ENCODE assay signal across 1 fruit fly cellular context in genomic region chr3L:3240597-3241367, dm6.
TF ChIP-seq lines count a peak whose summit lies in the region.

No protein-coding gene starts in this region.

TF ChIP-seq in whole organism, embryonic, 481 proteins besides CTCF, POLR2A, EP300 and RAD21 (continued from another document and continues in another):
- TF ChIP-seq CG11247 (GFP tag; IDR thresholded peaks at IDR 0.05; lab: Robert Waterston, UW): no peak
- TF ChIP-seq repo (GFP tag; optimal IDR thresholded peaks at IDR 0.05; lab: Kevin White, UChicago): no peak
- peak; percentile 48 for TF ChIP-seq CG12391 (tag; optimal IDR thresholded peaks at IDR 0.05; lab: Kevin White, UChicago)
- no peak for TF ChIP-seq CG11695 (GFP tag; IDR thresholded peaks at IDR 0.05; lab: Robert Waterston, UW)
- no peak for TF ChIP-seq gfzf (GFP tag; optimal IDR thresholded peaks at IDR 0.05; lab: Kevin White, UChicago)
- TF ChIP-seq pb (GFP tag; optimal IDR thresholded peaks at IDR 0.05; lab: Kevin White, UChicago): no peak
- no peak for TF ChIP-seq Ada2b (GFP tag; IDR thresholded peaks at IDR 0.05; lab: Robert Waterston, UW)
- TF ChIP-seq Dfd (GFP tag; optimal IDR thresholded peaks at IDR 0.05; lab: Kevin White, UChicago): no peak
- no peak for TF ChIP-seq Opbp (GFP tag; IDR thresholded peaks at IDR 0.05; lab: Robert Waterston, UW; ENCODE audit: partially characterized antibody)
- no peak for TF ChIP-seq fd3F (GFP tag; optimal IDR thresholded peaks at IDR 0.05; lab: Kevin White, UChicago)
- peak; percentile 38 for TF ChIP-seq fd96Cb (tag; optimal IDR thresholded peaks at IDR 0.05; lab: Kevin White, UChicago)
- TF ChIP-seq CG18619 (GFP tag; optimal IDR thresholded peaks at IDR 0.05; lab: Kevin White, UChicago): no peak
- no peak for TF ChIP-seq Bgb (GFP tag; IDR thresholded peaks at IDR 0.05; lab: Robert Waterston, UW; ENCODE audit: partially characterized antibody)
- no peak for TF ChIP-seq usp (GFP tag; optimal IDR thresholded peaks at IDR 0.05; lab: Kevin White, UChicago)
- no peak for TF ChIP-seq fd102C (GFP tag; optimal IDR thresholded peaks at IDR 0.05; lab: Kevin White, UChicago)
- no peak for TF ChIP-seq dan (GFP tag; IDR thresholded peaks at IDR 0.05; lab: Robert Waterston, UW)
- peak; percentile 6; the same call in 1 of the 2 replicates for TF ChIP-seq dimm (GFP tag; IDR thresholded peaks at IDR 0.05; lab: Robert Waterston, UW)
- TF ChIP-seq fd64A (GFP tag; optimal IDR thresholded peaks at IDR 0.05; lab: Kevin White, UChicago): no peak
- peak; percentile 56 for TF ChIP-seq Med (GFP tag; lab: Kevin White, UChicago)
- TF ChIP-seq CG10959 (GFP tag; IDR thresholded peaks at IDR 0.05; lab: Robert Waterston, UW): no peak
- no peak for TF ChIP-seq CG13624 (GFP tag; optimal IDR thresholded peaks at IDR 0.05; lab: Kevin White, UChicago)
- TF ChIP-seq vvl (GFP tag; IDR thresholded peaks at IDR 0.05; lab: Robert Waterston, UW): peak; percentile 26; the same call in 1 of the 2 replicates
- TF ChIP-seq Max (GFP tag; optimal IDR thresholded peaks at IDR 0.05; lab: Kevin White, UChicago): no peak
- no peak for TF ChIP-seq CG17802 (tag; optimal IDR thresholded peaks at IDR 0.05; lab: Kevin White, UChicago)
- no peak for TF ChIP-seq sr (GFP tag; IDR thresholded peaks at IDR 0.05; lab: Robert Waterston, UW)
- no peak for TF ChIP-seq caup (GFP tag; optimal IDR thresholded peaks at IDR 0.05; lab: Kevin White, UChicago; ENCODE audit: severe bottlenecking)
- no peak for TF ChIP-seq ap (GFP tag; IDR thresholded peaks at IDR 0.05; lab: Robert Waterston, UW)
- no peak for TF ChIP-seq jumu (GFP tag; optimal IDR thresholded peaks at IDR 0.05; lab: Kevin White, UChicago)
- TF ChIP-seq CG16813 (GFP tag; IDR thresholded peaks at IDR 0.05; lab: Robert Waterston, UW; ENCODE audit: partially characterized antibody): no peak
- TF ChIP-seq emc (GFP tag; optimal IDR thresholded peaks at IDR 0.05; lab: Kevin White, UChicago): no peak
- TF ChIP-seq bowl (GFP tag; IDR thresholded peaks at IDR 0.05; lab: Robert Waterston, UW): no peak
- no peak for TF ChIP-seq lab (GFP tag; optimal IDR thresholded peaks at IDR 0.05; lab: Kevin White, UChicago)
- no peak for TF ChIP-seq wdn (GFP tag; IDR thresholded peaks at IDR 0.05; lab: Robert Waterston, UW)
- no peak for TF ChIP-seq CG32772 (GFP tag; IDR thresholded peaks at IDR 0.05; lab: Robert Waterston, UW)
- TF ChIP-seq chm (GFP tag; IDR thresholded peaks at IDR 0.05; lab: Robert Waterston, UW): no peak
- no peak for TF ChIP-seq Atf-2 (GFP tag; optimal IDR thresholded peaks at IDR 0.05; lab: Kevin White, UChicago)
- no peak for TF ChIP-seq dati (GFP tag; IDR thresholded peaks at IDR 0.05; lab: Robert Waterston, UW)
- 0 out of 2 replicates have a peak, but pooled peaks have one; percentile 11 for TF ChIP-seq Ptx1 (GFP tag; IDR thresholded peaks at IDR 0.05; lab: Robert Waterston, UW)
- TF ChIP-seq CG12744 (GFP tag; optimal IDR thresholded peaks at IDR 0.05; lab: Kevin White, UChicago): no peak
- peak; percentile 53 for TF ChIP-seq CG17359 (tag; optimal IDR thresholded peaks at IDR 0.05; lab: Kevin White, UChicago)
- TF ChIP-seq tap (tag; optimal IDR thresholded peaks at IDR 0.05; lab: Kevin White, UChicago): peak; percentile 44
- TF ChIP-seq zen (tag; optimal IDR thresholded peaks at IDR 0.05; lab: Kevin White, UChicago): no peak
- peak; percentile 2 for TF ChIP-seq CG1603 (tag; optimal IDR thresholded peaks at IDR 0.05; lab: Kevin White, UChicago)
- no peak for TF ChIP-seq Spps (tag; optimal IDR thresholded peaks at IDR 0.05; lab: Kevin White, UChicago)
- TF ChIP-seq Pdp1 (GFP tag; optimal IDR thresholded peaks at IDR 0.05; lab: Kevin White, UChicago): no peak
- TF ChIP-seq Camta (GFP tag; optimal IDR thresholded peaks at IDR 0.05; lab: Kevin White, UChicago): no peak
- TF ChIP-seq gro (GFP tag; optimal IDR thresholded peaks at IDR 0.05; lab: Kevin White, UChicago): no peak
- TF ChIP-seq Six4 (GFP tag; optimal IDR thresholded peaks at IDR 0.05; lab: Kevin White, UChicago): no peak
- TF ChIP-seq pita (GFP tag; optimal IDR thresholded peaks at IDR 0.05; lab: Kevin White, UChicago): no peak
- TF ChIP-seq CG6175 (GFP tag; IDR thresholded peaks at IDR 0.05; lab: Robert Waterston, UW): no peak
- no peak for TF ChIP-seq lov (optimal IDR thresholded peaks at IDR 0.05; lab: Kevin White, UChicago)
- TF ChIP-seq lov (GFP tag; IDR thresholded peaks at IDR 0.05; lab: Robert Waterston, UW): no peak
- no peak for TF ChIP-seq B-H2 (GFP tag; optimal IDR thresholded peaks at IDR 0.05; lab: Kevin White, UChicago)
- no peak for TF ChIP-seq ash1 (GFP tag; optimal IDR thresholded peaks at IDR 0.05; lab: Kevin White, UChicago)
- TF ChIP-seq CG10565 (GFP tag; optimal IDR thresholded peaks at IDR 0.05; lab: Kevin White, UChicago): no peak
- TF ChIP-seq E2f1 (GFP tag; IDR thresholded peaks at IDR 0.05; lab: Robert Waterston, UW): no peak
- no peak for TF ChIP-seq CG13894 (tag; optimal IDR thresholded peaks at IDR 0.05; lab: Kevin White, UChicago)
- peak; percentile 5 for TF ChIP-seq CG10267 (tag; optimal IDR thresholded peaks at IDR 0.05; lab: Kevin White, UChicago)
- TF ChIP-seq Sry-β (GFP tag; optimal IDR thresholded peaks at IDR 0.05; lab: Kevin White, UChicago): no peak
- TF ChIP-seq CG5245 (GFP tag; optimal IDR thresholded peaks at IDR 0.05; lab: Kevin White, UChicago): no peak
- TF ChIP-seq CG11560 (tag; IDR thresholded peaks at IDR 0.05; lab: Robert Waterston, UW): no peak
- TF ChIP-seq Hr39 (optimal IDR thresholded peaks at IDR 0.05; lab: Kevin White, UChicago): no peak
- TF ChIP-seq Scr (GFP tag; IDR thresholded peaks at IDR 0.05; lab: Robert Waterston, UW; ENCODE audit: partially characterized antibody): no peak
- no peak for TF ChIP-seq Dp (GFP tag; optimal IDR thresholded peaks at IDR 0.05; lab: Kevin White, UChicago)
- no peak for TF ChIP-seq tin (GFP tag; optimal IDR thresholded peaks at IDR 0.05; lab: Kevin White, UChicago)
- TF ChIP-seq vfl (GFP tag; optimal IDR thresholded peaks at IDR 0.05; lab: Kevin White, UChicago): no peak
- no peak for TF ChIP-seq Usf (GFP tag; optimal IDR thresholded peaks at IDR 0.05; lab: Kevin White, UChicago)
- peak; percentile 49 for TF ChIP-seq CG15269 (tag; optimal IDR thresholded peaks at IDR 0.05; lab: Kevin White, UChicago)
- TF ChIP-seq Trl (optimal IDR thresholded peaks at IDR 0.05; lab: Kevin White, UChicago): no peak
- no peak for TF ChIP-seq Trl (GFP tag; optimal IDR thresholded peaks at IDR 0.05; lab: Kevin White, UChicago)
- no peak for TF ChIP-seq CG14014 (GFP tag; IDR thresholded peaks at IDR 0.05; lab: Robert Waterston, UW)
- TF ChIP-seq CG10366 (GFP tag; IDR thresholded peaks at IDR 0.05; lab: Robert Waterston, UW): peak; percentile 41; the same call in 1 of the 2 replicates
- TF ChIP-seq CG4820 (GFP tag; optimal IDR thresholded peaks at IDR 0.05; lab: Kevin White, UChicago): no peak
- TF ChIP-seq amos (GFP tag; IDR thresholded peaks at IDR 0.05; lab: Robert Waterston, UW; ENCODE audit: partially characterized antibody): no peak
- no peak for TF ChIP-seq CG5953 (GFP tag; IDR thresholded peaks at IDR 0.05; lab: Robert Waterston, UW)
- TF ChIP-seq gcm2 (GFP tag; optimal IDR thresholded peaks at IDR 0.05; lab: Kevin White, UChicago): no peak
- TF ChIP-seq Antp (GFP tag; optimal IDR thresholded peaks at IDR 0.05; lab: Kevin White, UChicago): no peak
- TF ChIP-seq Chrac-16 (GFP tag; optimal IDR thresholded peaks at IDR 0.05; lab: Kevin White, UChicago): no peak
- no peak for TF ChIP-seq HLHmδ (GFP tag; optimal IDR thresholded peaks at IDR 0.05; lab: Kevin White, UChicago)
- TF ChIP-seq B-H1 (GFP tag; IDR thresholded peaks at IDR 0.05; lab: Robert Waterston, UW): no peak
- no peak for TF ChIP-seq NfI (GFP tag; optimal IDR thresholded peaks at IDR 0.05; lab: Kevin White, UChicago)
- no peak for TF ChIP-seq esg (GFP tag; conservative IDR thresholded peaks at IDR 0.05; lab: Robert Waterston, UW)
- TF ChIP-seq Sox100B (GFP tag; optimal IDR thresholded peaks at IDR 0.05; lab: Kevin White, UChicago): peak; percentile 28
- TF ChIP-seq CG12942 (GFP tag; optimal IDR thresholded peaks at IDR 0.05; lab: Kevin White, UChicago): no peak
- no peak for TF ChIP-seq HHEX (GFP tag; optimal IDR thresholded peaks at IDR 0.05; lab: Kevin White, UChicago)
- TF ChIP-seq zfh1 (GFP tag; IDR thresholded peaks at IDR 0.05; lab: Robert Waterston, UW): no peak
- TF ChIP-seq ara (GFP tag; IDR thresholded peaks at IDR 0.05; lab: Robert Waterston, UW): no peak
- TF ChIP-seq Kr (GFP tag; optimal IDR thresholded peaks at IDR 0.05; lab: Kevin White, UChicago): no peak
- no peak for TF ChIP-seq CG15073 (GFP tag; optimal IDR thresholded peaks at IDR 0.05; lab: Kevin White, UChicago)
- no peak for TF ChIP-seq btn (GFP tag; optimal IDR thresholded peaks at IDR 0.05; lab: Kevin White, UChicago)
- no peak for TF ChIP-seq CG34224 (GFP tag; IDR thresholded peaks at IDR 0.05; lab: Robert Waterston, UW; ENCODE audit: partially characterized antibody)
- no peak for TF ChIP-seq CG15011 (GFP tag; optimal IDR thresholded peaks at IDR 0.05; lab: Kevin White, UChicago)
- TF ChIP-seq Myb (GFP tag; optimal IDR thresholded peaks at IDR 0.05; lab: Kevin White, UChicago): no peak
- no peak for TF ChIP-seq pfk (GFP tag; optimal IDR thresholded peaks at IDR 0.05; lab: Kevin White, UChicago)
- TF ChIP-seq ac (GFP tag; optimal IDR thresholded peaks at IDR 0.05; lab: Kevin White, UChicago): no peak
- no peak for TF ChIP-seq danr (GFP tag; IDR thresholded peaks at IDR 0.05; lab: Robert Waterston, UW)
- no peak for TF ChIP-seq mam (GFP tag; optimal IDR thresholded peaks at IDR 0.05; lab: Kevin White, UChicago)
- peak; percentile 30 for TF ChIP-seq CG2678 (tag; optimal IDR thresholded peaks at IDR 0.05; lab: Kevin White, UChicago)
- no peak for TF ChIP-seq bigmax (GFP tag; optimal IDR thresholded peaks at IDR 0.05; lab: Kevin White, UChicago)
- TF ChIP-seq ems (GFP tag; optimal IDR thresholded peaks at IDR 0.05; lab: Kevin White, UChicago): no peak
- no peak for TF ChIP-seq maf-S (GFP tag; optimal IDR thresholded peaks at IDR 0.05; lab: Kevin White, UChicago)
- no peak for TF ChIP-seq CG7271 (tag; optimal IDR thresholded peaks at IDR 0.05; lab: Kevin White, UChicago)
- TF ChIP-seq CG12071 (GFP tag; optimal IDR thresholded peaks at IDR 0.05; lab: Kevin White, UChicago): no peak
- no peak for TF ChIP-seq tx (GFP tag; optimal IDR thresholded peaks at IDR 0.05; lab: Kevin White, UChicago)
- no peak for TF ChIP-seq Lhr (GFP tag; optimal IDR thresholded peaks at IDR 0.05; lab: Kevin White, UChicago)
- TF ChIP-seq CG9797 (GFP tag; optimal IDR thresholded peaks at IDR 0.05; lab: Kevin White, UChicago): no peak
- TF ChIP-seq CG10979 (tag; optimal IDR thresholded peaks at IDR 0.05; lab: Kevin White, UChicago): peak; percentile 34
- no peak for TF ChIP-seq lilli (GFP tag; optimal IDR thresholded peaks at IDR 0.05; lab: Kevin White, UChicago)
- no peak for TF ChIP-seq Dip3 (GFP tag; optimal IDR thresholded peaks at IDR 0.05; lab: Kevin White, UChicago)
- no peak for TF ChIP-seq pho (GFP tag; optimal IDR thresholded peaks at IDR 0.05; lab: Kevin White, UChicago)
- TF ChIP-seq dmrt99B (tag; optimal IDR thresholded peaks at IDR 0.05; lab: Kevin White, UChicago): peak; percentile 77
- TF ChIP-seq CG9727 (GFP tag; optimal IDR thresholded peaks at IDR 0.05; lab: Kevin White, UChicago): no peak
- no peak for TF ChIP-seq CG12659 (GFP tag; optimal IDR thresholded peaks at IDR 0.05; lab: Kevin White, UChicago)
- TF ChIP-seq CG15514 (GFP tag; optimal IDR thresholded peaks at IDR 0.05; lab: Kevin White, UChicago): no peak
- TF ChIP-seq row (GFP tag; IDR thresholded peaks at IDR 0.05; lab: Robert Waterston, UW): peak; percentile 25; the same call in 2 of the 3 replicates
- peak; percentile 70 for TF ChIP-seq Sox102F (GFP tag; optimal IDR thresholded peaks at IDR 0.05; lab: Kevin White, UChicago)
- TF ChIP-seq CG1792 (GFP tag; optimal IDR thresholded peaks at IDR 0.05; lab: Kevin White, UChicago): no peak
- TF ChIP-seq ttk (GFP tag; IDR thresholded peaks at IDR 0.05; lab: Robert Waterston, UW): no peak
- no peak for TF ChIP-seq tio (GFP tag; optimal IDR thresholded peaks at IDR 0.05; lab: Kevin White, UChicago)
- TF ChIP-seq Ravus (GFP tag; IDR thresholded peaks at IDR 0.05; lab: Robert Waterston, UW): no peak
- no peak for TF ChIP-seq jigr1 (GFP tag; IDR thresholded peaks at IDR 0.05; lab: Robert Waterston, UW)
- TF ChIP-seq yki (optimal IDR thresholded peaks at IDR 0.05; lab: Kevin White, UChicago): no peak
- TF ChIP-seq twi (tag; optimal IDR thresholded peaks at IDR 0.05; lab: Kevin White, UChicago): peak; percentile 8
- no peak for TF ChIP-seq Optix (GFP tag; IDR thresholded peaks at IDR 0.05; lab: Robert Waterston, UW)
- no peak for TF ChIP-seq CG10321 (GFP tag; IDR thresholded peaks at IDR 0.05; lab: Robert Waterston, UW)
- 0 out of 2 replicates have a peak, but pooled peaks have one; percentile 30 for TF ChIP-seq seq (GFP tag; IDR thresholded peaks at IDR 0.05; lab: Robert Waterston, UW)
- TF ChIP-seq CG8924 (tag; optimal IDR thresholded peaks at IDR 0.05; lab: Kevin White, UChicago): peak; percentile 25
- TF ChIP-seq CG32532 (GFP tag; IDR thresholded peaks at IDR 0.05; lab: Robert Waterston, UW): no peak
- TF ChIP-seq CG7963 (GFP tag; IDR thresholded peaks at IDR 0.05; lab: Robert Waterston, UW; ENCODE audit: partially characterized antibody): no peak
- peak; percentile 25 for TF ChIP-seq Hr3 (GFP tag; optimal IDR thresholded peaks at IDR 0.05; lab: Kevin White, UChicago)
- no peak for TF ChIP-seq CG13287 (GFP tag; IDR thresholded peaks at IDR 0.05; lab: Robert Waterston, UW; ENCODE audit: partially characterized antibody)
- no peak for TF ChIP-seq CG7556 (GFP tag; optimal IDR thresholded peaks at IDR 0.05; lab: Kevin White, UChicago)
- TF ChIP-seq CG15479 (GFP tag; optimal IDR thresholded peaks at IDR 0.05; lab: Kevin White, UChicago): no peak
- TF ChIP-seq CG2120 (GFP tag; optimal IDR thresholded peaks at IDR 0.05; lab: Kevin White, UChicago): no peak
- TF ChIP-seq NK7.1 (GFP tag; optimal IDR thresholded peaks at IDR 0.05; lab: Kevin White, UChicago): no peak
- no peak for TF ChIP-seq CG15696 (tag; optimal IDR thresholded peaks at IDR 0.05; lab: Kevin White, UChicago)
- TF ChIP-seq CG16815 (GFP tag; optimal IDR thresholded peaks at IDR 0.05; lab: Kevin White, UChicago): no peak
- no peak for TF ChIP-seq CG6854 (GFP tag; optimal IDR thresholded peaks at IDR 0.05; lab: Kevin White, UChicago)
- TF ChIP-seq CG6689 (GFP tag; IDR thresholded peaks at IDR 0.05; lab: Robert Waterston, UW): no peak
- TF ChIP-seq NC2α (GFP tag; optimal IDR thresholded peaks at IDR 0.05; lab: Kevin White, UChicago): no peak
